Fruit fly (Drosophila melanogaster): ENCODE results near the gene sas.

- TF ChIP-seq CG3919 (GFP tag; optimal IDR thresholded peaks at IDR 0.05) (peak; percentile 66), Hr39 (GFP tag; optimal IDR thresholded peaks at IDR 0.05) (peak; percentile 44), CG1621 (tag; optimal IDR thresholded peaks at IDR 0.05) (peak; percentile 56), Sox102F (GFP tag; optimal IDR thresholded peaks at IDR 0.05) (peak; percentile 6), CG15336 (GFP tag; IDR thresholded peaks at IDR 0.05) (peak; percentile 50), svp (GFP tag) (no peak), CG11902 (GFP tag; optimal IDR thresholded peaks at IDR 0.05) (no peak), net (GFP tag; optimal IDR thresholded peaks at IDR 0.05) (peak; percentile 51), CG10631 (GFP tag; optimal IDR thresholded peaks at IDR 0.05) (peak; percentile 77), CG16779 (tag; optimal IDR thresholded peaks at IDR 0.05) (peak; percentile 55), Eip78C (GFP tag) (peak; percentile 92), topi (GFP tag; optimal IDR thresholded peaks at IDR 0.05) (peak; percentile 46), eg (GFP tag; IDR thresholded peaks at IDR 0.05) (no peak), Gug (GFP tag; IDR thresholded peaks at IDR 0.05) (0 out of 2 replicates have a peak, but pooled peaks have one; percentile 7)
These were observed 8.9 kb downstream of the sas start for dm6 chr3R:7171384-7172099.
